Worm (Caenorhabditis elegans) whole organism, midembryonic: ENCODE results near the gene R04D3.2.

Experiments
- T22C8.4 ChIP-seq: fragments of 200-800 bp; sonication (Bioruptor generic); IDR thresholded peaks from 2 replicates; pipeline ENCODE4 v1.3.6; 2022; ENCODE audit warnings: missing genetic modification characterization, missing compliant biosample characterization
- cog-1 ChIP-seq: sonication (generic microtip); optimal IDR thresholded peaks from 2 replicates; lab custom pipeline; 2016; ENCODE audit warnings: missing genetic modification characterization, missing compliant biosample characterization
- flt-1 ChIP-seq: fragments of 200-800 bp; sonication (Bioruptor generic); IDR thresholded peaks from 2 replicates; pipeline ENCODE4 v1.3.6; 2022; ENCODE audit warnings: missing genetic modification characterization, missing compliant biosample characterization
- klf-2 ChIP-seq: fragments of 200-800 bp; sonication (Bioruptor generic); conservative IDR thresholded peaks from 2 replicates; pipeline ENCODE4 v1.3.6; 2022; ENCODE audit warnings: missing genetic modification reagents, missing genetic modification characterization, missing compliant biosample characterization
- med-1 ChIP-seq: sonication (generic microtip); optimal IDR thresholded peaks from 2 replicates; lab custom pipeline; 2017; ENCODE audit warnings: missing genetic modification characterization, mild to moderate bottlenecking, missing compliant biosample characterization, antibody characterized with exemption, missing genetic modification reagents; ENCODE audit not compliant: insufficient read depth
- ref-1 ChIP-seq: fragments of 200-800 bp; sonication (Bioruptor generic); conservative IDR thresholded peaks from 2 replicates; pipeline ENCODE4 v1.3.6; 2022; ENCODE audit warnings: missing genetic modification reagents, missing genetic modification characterization, missing compliant biosample characterization
- tab-1 ChIP-seq: fragments of 200-800 bp; sonication (Bioruptor generic); IDR thresholded peaks from 2 replicates; pipeline ENCODE4 v1.3.6; 2022; ENCODE audit warnings: missing genetic modification characterization, missing compliant biosample characterization
- ztf-23 ChIP-seq: fragments of 200-800 bp; sonication (Bioruptor generic); IDR thresholded peaks from 2 replicates; pipeline ENCODE4 v1.3.6; 2022; ENCODE audit warnings: missing genetic modification reagents, missing genetic modification characterization, missing compliant biosample characterization
- ztf-29 ChIP-seq: fragments of 200-800 bp; sonication (Bioruptor generic); IDR thresholded peaks from 2 replicates; pipeline ENCODE4 v1.3.6; 2022; ENCODE audit warnings: missing genetic modification reagents, missing genetic modification characterization, missing compliant biosample characterization

R04D3.2 gene

ce11 chrX:13274102-13274501 is 12.3 kb downstream of the R04D3.2 start, which contains the start of gene cyp-14A3:
cyp-14A3 (minus strand) TSS chrX:13274202.
- TF ChIP-seq cog-1 (tag; lab: Kevin White, UChicago) (no peak), med-1 (no peak), tab-1 (GFP tag; lab: Robert Waterston, UW) (no peak), klf-2 (GFP tag; lab: Robert Waterston, UW) (no peak), flt-1 (GFP tag; lab: Robert Waterston, UW) (no peak), ztf-23 (no peak), T22C8.4 (no peak), ztf-29 (GFP tag; lab: Robert Waterston, UW) (no peak), ref-1 (GFP tag; lab: Robert Waterston, UW) (no peak)

ce11 chrX:13269586-13269985 is 16.8 kb downstream of the R04D3.2 start, which contains the start of gene cyp-14A2:
cyp-14A2 (minus strand) TSS chrX:13269686.
- TF ChIP-seq med-1 (no peak), ztf-29 (GFP tag; lab: Robert Waterston, UW) (no peak), T22C8.4 (no peak), ztf-23 (no peak), ref-1 (GFP tag; lab: Robert Waterston, UW) (no peak), klf-2 (GFP tag; lab: Robert Waterston, UW) (no peak), cog-1 (tag; lab: Kevin White, UChicago) (no peak), flt-1 (GFP tag; lab: Robert Waterston, UW) (no peak), tab-1 (GFP tag; lab: Robert Waterston, UW) (no peak)

ce11 chrX:13267230-13267629 is 19.2 kb downstream of the R04D3.2 start, which contains the start of gene cyp-14A1:
cyp-14A1 (minus strand) TSS chrX:13267355.
- TF ChIP-seq cog-1 (tag; lab: Kevin White, UChicago) (no peak), tab-1 (GFP tag; lab: Robert Waterston, UW) (no peak)

- TF ChIP-seq ref-1 (GFP tag; lab: Robert Waterston, UW): peak; percentile 77
- peak; percentile 94 for TF ChIP-seq ztf-23
- peak; percentile 90 for TF ChIP-seq klf-2 (GFP tag; lab: Robert Waterston, UW)
- TF ChIP-seq flt-1 (GFP tag; lab: Robert Waterston, UW): peak; percentile 92
- peak; percentile 92 for TF ChIP-seq tab-1 (GFP tag; lab: Robert Waterston, UW)
- TF ChIP-seq ztf-29 (GFP tag; lab: Robert Waterston, UW): peak; percentile 88
- peak; percentile 44 for TF ChIP-seq cog-1 (tag; lab: Kevin White, UChicago)
- TF ChIP-seq T22C8.4: peak; percentile 89
- TF ChIP-seq med-1: peak; percentile 28
Measured at ce11 chrX:13264550-13264949, 21.9 kb downstream of the R04D3.2 start.

- TF ChIP-seq klf-2 (GFP tag; lab: Robert Waterston, UW) (no peak), ztf-23 (no peak)
Measured at ce11 chrX:13262195-13262594, 24.2 kb downstream of the R04D3.2 start, which contains the start of gene K09A11.1. K09A11.1 (plus strand) TSS chrX:13262495.

- TF ChIP-seq tab-1 (GFP tag; lab: Robert Waterston, UW): no peak
- TF ChIP-seq klf-2 (GFP tag; lab: Robert Waterston, UW): no peak
Measured at ce11 chrX:13257577-13257976, 28.9 kb downstream of the R04D3.2 start, which contains the start of gene K08H2.10. K08H2.10 (plus strand) TSS chrX:13257806.

ce11 chrX:13251914-13252434 is 34.5 kb downstream of the R04D3.2 start, which contains the start of gene nhr-32:
nhr-32 (plus strand) TSS chrX:13251964.
- no peak for TF ChIP-seq ref-1 (GFP tag; lab: Robert Waterston, UW)
- no peak for TF ChIP-seq T22C8.4
- TF ChIP-seq cog-1 (tag; lab: Kevin White, UChicago): no peak
- TF ChIP-seq klf-2 (GFP tag; lab: Robert Waterston, UW): no peak
- no peak for TF ChIP-seq flt-1 (GFP tag; lab: Robert Waterston, UW)
- TF ChIP-seq med-1: no peak
- no peak for TF ChIP-seq tab-1 (GFP tag; lab: Robert Waterston, UW)
- TF ChIP-seq ztf-23: no peak
- TF ChIP-seq ztf-29 (GFP tag; lab: Robert Waterston, UW): no peak

ce11 chrX:13251354-13251843 is 35.0 kb downstream of the R04D3.2 start:
- no peak for TF ChIP-seq ztf-23
- TF ChIP-seq cog-1 (tag; lab: Kevin White, UChicago): peak; percentile 30
- no peak for TF ChIP-seq med-1
- no peak for TF ChIP-seq ztf-29 (GFP tag; lab: Robert Waterston, UW)
- TF ChIP-seq flt-1 (GFP tag; lab: Robert Waterston, UW): 0 out of 2 replicates have a peak, but pooled peaks have one; percentile 51
- TF ChIP-seq T22C8.4: no peak
- TF ChIP-seq tab-1 (GFP tag; lab: Robert Waterston, UW): no peak

ce11 chrX:13250163-13250562 is 36.3 kb downstream of the R04D3.2 start:
- TF ChIP-seq cog-1 (tag; lab: Kevin White, UChicago) (no peak), klf-2 (GFP tag; lab: Robert Waterston, UW) (no peak), med-1 (no peak), T22C8.4 (no peak), ref-1 (GFP tag; lab: Robert Waterston, UW) (no peak), ztf-23 (no peak), flt-1 (GFP tag; lab: Robert Waterston, UW) (no peak), ztf-29 (GFP tag; lab: Robert Waterston, UW) (no peak)

ce11 chrX:13249102-13249501 is 37.3 kb downstream of the R04D3.2 start:
- TF ChIP-seq med-1 (no peak), klf-2 (GFP tag; lab: Robert Waterston, UW) (no peak), ztf-23 (no peak), ref-1 (GFP tag; lab: Robert Waterston, UW) (no peak)
